Fruit fly (Drosophila melanogaster): Measurements from ENCODE around the gene Cpr30F.

Cpr30F gene

DNA sequence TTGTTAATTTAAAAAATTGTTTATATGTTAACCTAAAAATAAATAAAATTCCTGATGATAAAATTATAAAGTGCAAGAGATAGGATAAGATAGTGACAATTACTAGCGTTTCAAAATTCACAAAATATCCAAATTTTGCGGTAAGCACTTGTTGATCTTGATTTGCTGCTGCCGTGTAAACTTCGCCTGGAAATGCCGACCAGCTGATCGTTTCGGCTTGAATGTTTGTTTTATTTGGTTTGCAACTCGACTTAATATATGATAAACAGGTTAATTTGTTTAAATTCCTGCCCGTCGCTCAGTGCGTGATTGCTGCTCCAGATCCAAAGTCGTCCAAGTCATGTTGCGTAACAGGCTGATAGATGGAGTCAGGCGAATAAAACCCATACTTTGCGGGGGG is 11.6 kb downstream of the Cpr30F start, which contains the start of gene CG4592 (continued):
- TF ChIP-seq CG6276 (GFP tag; optimal IDR thresholded peaks at IDR 0.05) (peak; percentile 60), Sox102F (GFP tag; optimal IDR thresholded peaks at IDR 0.05) (peak; percentile 82), CG6792 (GFP tag; optimal IDR thresholded peaks at IDR 0.05) (peak; percentile 69), CG4318 (GFP tag; optimal IDR thresholded peaks at IDR 0.05) (peak; percentile 28), CG10631 (GFP tag; optimal IDR thresholded peaks at IDR 0.05) (peak; percentile 53), Blimp-1 (GFP tag; optimal IDR thresholded peaks at IDR 0.05) (peak; percentile 36), CG32006 (GFP tag; optimal IDR thresholded peaks at IDR 0.05) (peak; percentile 75)

DNA sequence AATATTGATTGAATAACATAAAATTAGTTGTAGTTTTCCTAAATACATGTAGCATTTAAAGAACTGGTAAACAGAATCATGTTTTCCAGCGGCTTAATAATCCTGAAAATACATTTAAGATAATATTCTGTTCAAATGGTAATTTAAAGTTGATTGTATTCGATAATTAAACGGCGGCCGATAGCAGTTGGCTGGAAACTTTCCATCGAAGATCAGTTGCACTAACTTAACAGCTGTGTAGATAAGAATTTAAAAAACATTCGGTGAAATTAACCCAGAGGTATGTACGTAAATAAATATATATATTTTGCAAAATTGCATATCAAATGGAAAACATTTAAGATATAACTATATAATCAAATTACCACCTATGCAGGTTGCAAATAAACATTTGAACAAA is 13.0 kb downstream of the Cpr30F start, which contains the start of gene CG4594:
Gene CG4594 (plus strand): TSS at position 212 of the 400 bp plus-strand sequence.
- TF ChIP-seq svp (GFP tag) (peak; percentile 46), CG8119 (GFP tag; IDR thresholded peaks at IDR 0.05) (no peak)

- no peak for TF ChIP-seq CG8319 (GFP tag; optimal IDR thresholded peaks at IDR 0.05)
- no peak for TF ChIP-seq Gug (GFP tag; IDR thresholded peaks at IDR 0.05)
- TF ChIP-seq CG6854 (GFP tag; optimal IDR thresholded peaks at IDR 0.05): no peak
- no peak for TF ChIP-seq Sox102F (GFP tag; optimal IDR thresholded peaks at IDR 0.05)
- TF ChIP-seq topi (GFP tag; optimal IDR thresholded peaks at IDR 0.05): no peak
- no peak for TF ChIP-seq acj6 (GFP tag; optimal IDR thresholded peaks at IDR 0.05)
These were observed 13.7 kb downstream of the Cpr30F start for dm6 chr2L:9919218-9919617.

- TF ChIP-seq CG6792 (GFP tag; optimal IDR thresholded peaks at IDR 0.05) (peak; percentile 73), CG31627 (GFP tag; optimal IDR thresholded peaks at IDR 0.05) (peak; percentile 57), CG1621 (tag; optimal IDR thresholded peaks at IDR 0.05) (peak; percentile 21), CG8119 (GFP tag; IDR thresholded peaks at IDR 0.05) (peak; percentile 73), Hr38 (GFP tag; optimal IDR thresholded peaks at IDR 0.05) (peak; percentile 7), CG11902 (GFP tag; optimal IDR thresholded peaks at IDR 0.05) (peak; percentile 15), OdsH (GFP tag; optimal IDR thresholded peaks at IDR 0.05) (peak; percentile 79), ss (GFP tag; optimal IDR thresholded peaks at IDR 0.05) (peak; percentile 83 to 86), CG6163 (GFP tag; IDR thresholded peaks at IDR 0.05) (peak; percentile 76), CG6808 (GFP tag; optimal IDR thresholded peaks at IDR 0.05) (peak; percentile 79), fd59A (GFP tag; optimal IDR thresholded peaks at IDR 0.05) (peak; percentile 32), vri (GFP tag; optimal IDR thresholded peaks at IDR 0.05) (peak; percentile 54), Eip75B (GFP tag; optimal IDR thresholded peaks at IDR 0.05) (peak; percentile 75), dsx (GFP tag; optimal IDR thresholded peaks at IDR 0.05; ENCODE audit: poor library complexity, severe bottlenecking) (peak; percentile 35), lz (GFP tag; optimal IDR thresholded peaks at IDR 0.05) (peak; percentile 77), CG6854 (GFP tag; optimal IDR thresholded peaks at IDR 0.05) (peak; percentile 7), CG4318 (GFP tag; optimal IDR thresholded peaks at IDR 0.05) (peak; percentile 8), CG8632 (GFP tag; optimal IDR thresholded peaks at IDR 0.05) (peak; percentile 62), Ets21C (GFP tag; optimal IDR thresholded peaks at IDR 0.05) (peak; percentile 57), acj6 (GFP tag; optimal IDR thresholded peaks at IDR 0.05) (peak; percentile 76), Eip78C (GFP tag) (peak; percentile 84), Sox102F (GFP tag; optimal IDR thresholded peaks at IDR 0.05) (peak; percentile 71), Eip93F (GFP tag; optimal IDR thresholded peaks at IDR 0.05) (peak; percentile 88), svp (GFP tag) (peak; percentile 76), CG15336 (GFP tag; IDR thresholded peaks at IDR 0.05) (no peak; the same call in none of the 2 replicates), CG9139 (GFP tag; optimal IDR thresholded peaks at IDR 0.05) (peak; percentile 85), Lpt (GFP tag; optimal IDR thresholded peaks at IDR 0.05) (peak; percentile 68), pdm3 (GFP tag; optimal IDR thresholded peaks at IDR 0.05) (peak; percentile 78), salr (GFP tag; optimal IDR thresholded peaks at IDR 0.05) (peak in 1 of 2 experiments; percentile 79), Met (GFP tag; optimal IDR thresholded peaks at IDR 0.05) (peak; percentile 80), CG11294 (GFP tag; IDR thresholded peaks at IDR 0.05) (peak; percentile 29; the same call in 1 of the 2 replicates), Blimp-1 (GFP tag; optimal IDR thresholded peaks at IDR 0.05) (peak; percentile 50), Hr39 (GFP tag; optimal IDR thresholded peaks at IDR 0.05) (peak; percentile 75), Ets96B (tag; optimal IDR thresholded peaks at IDR 0.05) (peak; percentile 58), CG7368 (GFP tag; optimal IDR thresholded peaks at IDR 0.05) (peak; percentile 50), Hr4 (GFP tag; optimal IDR thresholded peaks at IDR 0.05) (peak; percentile 89)
These were observed 14.7 kb downstream of the Cpr30F start, which contains the start of the genes CG5885 and CG4598 for dm6 chr2L:9918020-9918959. TSS of gene CG5885 (minus strand) at chr2L:9918330. TSS of gene CG4598 (plus strand) at chr2L:9918618.

Data from whole organism, prepupa.